Fruit fly (Drosophila melanogaster) whole organism, prepupa: ENCODE measurements around the gene brm.

Source experiments
- Blimp-1 ChIP-seq: fragments of 200-800 bp; sonication (Bioruptor generic); optimal IDR thresholded peaks from 3 replicates; lab custom pipeline; 2017; ENCODE audit warnings: missing biosample characterization, missing genetic modification characterization, mild to moderate bottlenecking, moderate library complexity, missing genetic modification reagents
- CG10669 ChIP-seq: fragments of 200-800 bp; sonication (Bioruptor generic); optimal IDR thresholded peaks from 3 replicates; lab custom pipeline; 2018; ENCODE audit warnings: missing biosample characterization, mild to moderate bottlenecking, missing genetic modification characterization, moderate library complexity
- CG11294 ChIP-seq: fragments of 200-800 bp; sonication (Bioruptor generic); IDR thresholded peaks from 2 replicates; pipeline ENCODE4 v1.3.6; 2022; ENCODE audit warnings: missing biosample characterization, missing genetic modification characterization
- CG11762 ChIP-seq: fragments of 200-800 bp; sonication (Bioruptor generic); optimal IDR thresholded peaks from 3 replicates; lab custom pipeline; 2016; ENCODE audit warnings: missing biosample characterization, missing genetic modification characterization; ENCODE audit not compliant: insufficient read depth
- CG11902 ChIP-seq: fragments of 200-800 bp; sonication (Bioruptor generic); optimal IDR thresholded peaks from 3 replicates; lab custom pipeline; 2016; ENCODE audit warnings: missing biosample characterization, missing genetic modification characterization
- CG1621 ChIP-seq: fragments of 200-800 bp; sonication (Bioruptor generic); optimal IDR thresholded peaks from 3 replicates; lab custom pipeline; 2018; ENCODE audit warnings: missing biosample characterization, mild to moderate bottlenecking, missing genetic modification characterization
- CG32006 ChIP-seq: fragments of 200-800 bp; sonication (Bioruptor generic); optimal IDR thresholded peaks from 3 replicates; lab custom pipeline; 2017; ENCODE audit warnings: missing biosample characterization, mild to moderate bottlenecking, missing genetic modification characterization
- CG34406 ChIP-seq: fragments of 200-800 bp; sonication (Bioruptor generic); optimal IDR thresholded peaks from 3 replicates; lab custom pipeline; 2016; ENCODE audit warnings: missing biosample characterization, missing genetic modification characterization
- CG3919 ChIP-seq: fragments of 200-800 bp; sonication (Bioruptor generic); optimal IDR thresholded peaks from 3 replicates; lab custom pipeline; 2016; ENCODE audit warnings: missing biosample characterization, missing genetic modification characterization
- CG4318 ChIP-seq: fragments of 200-800 bp; sonication (Bioruptor generic); optimal IDR thresholded peaks from 3 replicates; lab custom pipeline; 2017; ENCODE audit warnings: missing biosample characterization, mild to moderate bottlenecking, missing genetic modification characterization
- CG6163 ChIP-seq: fragments of 200-800 bp; sonication (Bioruptor generic); IDR thresholded peaks from 3 replicates; pipeline ENCODE4 v1.3.6; 2022; ENCODE audit warnings: missing biosample characterization, missing genetic modification characterization
- CG6276 ChIP-seq: fragments of 200-800 bp; sonication (Bioruptor generic); optimal IDR thresholded peaks from 2 replicates; lab custom pipeline; 2017; ENCODE audit warnings: missing biosample characterization, mild to moderate bottlenecking, missing genetic modification characterization
- CG6808 ChIP-seq: fragments of 200-800 bp; sonication (Bioruptor generic); optimal IDR thresholded peaks from 3 replicates; lab custom pipeline; 2017; ENCODE audit warnings: missing biosample characterization, missing genetic modification characterization, mild to moderate bottlenecking, moderate library complexity, missing genetic modification reagents
- CG6854 ChIP-seq: fragments of 200-800 bp; sonication (Bioruptor generic); optimal IDR thresholded peaks from 2 replicates; lab custom pipeline; 2017; ENCODE audit warnings: missing biosample characterization, mild to moderate bottlenecking, missing genetic modification characterization
- CG7368 ChIP-seq: fragments of 200-800 bp; sonication (Bioruptor generic); optimal IDR thresholded peaks from 3 replicates; lab custom pipeline; 2016; ENCODE audit warnings: missing biosample characterization, missing genetic modification characterization
- CG8319 ChIP-seq: fragments of 200-800 bp; sonication (Bioruptor generic); optimal IDR thresholded peaks from 3 replicates; lab custom pipeline; 2016; ENCODE audit warnings: missing biosample characterization, missing genetic modification characterization
- CG9139 ChIP-seq: fragments of 200-800 bp; sonication (Bioruptor generic); optimal IDR thresholded peaks from 3 replicates; lab custom pipeline; 2017; ENCODE audit warnings: missing biosample characterization, mild to moderate bottlenecking, missing genetic modification characterization
- Eip75B ChIP-seq: fragments of 200-800 bp; sonication (Bioruptor generic); optimal IDR thresholded peaks from 3 replicates; lab custom pipeline; 2016; ENCODE audit warnings: missing biosample characterization, missing genetic modification characterization
- Eip78C ChIP-seq: fragments of 200-800 bp; sonication (Bioruptor generic); peaks from one replicate; lab custom pipeline; 2016; ENCODE audit warnings: missing biosample characterization, missing genetic modification characterization
- Eip93F ChIP-seq: fragments of 200-800 bp; sonication (Bioruptor generic); optimal IDR thresholded peaks from 2 replicates; lab custom pipeline; 2016; ENCODE audit warnings: missing biosample characterization, mild to moderate bottlenecking, missing genetic modification characterization
- Ets21C ChIP-seq: fragments of 200-800 bp; sonication (Bioruptor generic); optimal IDR thresholded peaks from 3 replicates; lab custom pipeline; 2016; ENCODE audit warnings: missing biosample characterization, missing genetic modification characterization
- Ets96B ChIP-seq: fragments of 200-800 bp; optimal IDR thresholded peaks from 2 replicates; lab custom pipeline; 2019; ENCODE audit warnings: missing biosample characterization, mild to moderate bottlenecking, missing genetic modification characterization, moderate library complexity
- Gug ChIP-seq: fragments of 200-800 bp; sonication (Bioruptor generic); IDR thresholded peaks from 2 replicates; pipeline ENCODE4 v1.3.6; 2022; ENCODE audit warnings: missing biosample characterization, missing genetic modification characterization
- Hr38 ChIP-seq: sonication (Bioruptor generic); optimal IDR thresholded peaks from 2 replicates; lab custom pipeline; 2016; ENCODE audit warnings: missing biosample characterization, missing genetic modification characterization
- Hr39 ChIP-seq: fragments of 200-800 bp; sonication (Bioruptor generic); optimal IDR thresholded peaks from 2 replicates; lab custom pipeline; 2016; ENCODE audit warnings: missing biosample characterization, missing genetic modification characterization
- Hr4 ChIP-seq: fragments of 200-800 bp; sonication (Bioruptor generic); optimal IDR thresholded peaks from 3 replicates; lab custom pipeline; 2016; ENCODE audit warnings: missing biosample characterization, missing genetic modification characterization
- Lpt ChIP-seq: fragments of 200-800 bp; sonication (Bioruptor generic); optimal IDR thresholded peaks from 3 replicates; lab custom pipeline; 2016; ENCODE audit warnings: missing biosample characterization, missing genetic modification characterization
- Met ChIP-seq: fragments of 200-800 bp; sonication (Bioruptor generic); optimal IDR thresholded peaks from 3 replicates; lab custom pipeline; 2016; ENCODE audit warnings: missing biosample characterization, missing genetic modification characterization
- OdsH ChIP-seq: fragments of 200-800 bp; sonication (Bioruptor generic); optimal IDR thresholded peaks from 3 replicates; lab custom pipeline; 2016; ENCODE audit warnings: missing biosample characterization, missing genetic modification characterization
- Smox ChIP-seq: fragments of 200-800 bp; sonication (Bioruptor generic); optimal IDR thresholded peaks from 3 replicates; lab custom pipeline; 2016; ENCODE audit warnings: missing biosample characterization, missing genetic modification characterization
- achi ChIP-seq: fragments of 200-800 bp; sonication (Bioruptor generic); optimal IDR thresholded peaks from 3 replicates; lab custom pipeline; 2016; ENCODE audit warnings: missing biosample characterization, missing genetic modification characterization
- acj6 ChIP-seq: fragments of 200-800 bp; sonication (Bioruptor generic); optimal IDR thresholded peaks from 3 replicates; lab custom pipeline; 2016; ENCODE audit warnings: missing biosample characterization, missing genetic modification characterization
- cyc ChIP-seq: fragments of 200-800 bp; sonication (Bioruptor generic); optimal IDR thresholded peaks from 3 replicates; lab custom pipeline; 2016; ENCODE audit warnings: missing biosample characterization, missing genetic modification characterization
- dsx ChIP-seq: fragments of 200-800 bp; optimal IDR thresholded peaks from 3 replicates; lab custom pipeline; 2019; ENCODE audit warnings: missing biosample characterization, mild to moderate bottlenecking, missing genetic modification characterization, moderate library complexity; ENCODE audit not compliant: poor library complexity, severe bottlenecking
- eg ChIP-seq: fragments of 200-800 bp; sonication (Bioruptor generic); IDR thresholded peaks from 3 replicates; pipeline ENCODE4 v1.3.6; 2022; ENCODE audit warnings: missing biosample characterization, missing genetic modification characterization
- esn ChIP-seq: fragments of 200-800 bp; sonication (Bioruptor generic); optimal IDR thresholded peaks from 2 replicates; lab custom pipeline; 2016; ENCODE audit warnings: missing biosample characterization, mild to moderate bottlenecking, missing genetic modification characterization, moderate library complexity
- fd59A ChIP-seq: fragments of 200-800 bp; sonication (Bioruptor generic); optimal IDR thresholded peaks from 2 replicates; lab custom pipeline; 2017; ENCODE audit warnings: missing biosample characterization, mild to moderate bottlenecking, missing genetic modification characterization, missing genetic modification reagents
- fd85E ChIP-seq: fragments of 200-800 bp; sonication (Bioruptor generic); optimal IDR thresholded peaks from 3 replicates; lab custom pipeline; 2016; ENCODE audit warnings: missing biosample characterization, missing genetic modification characterization
- net ChIP-seq: fragments of 200-800 bp; sonication (Bioruptor generic); optimal IDR thresholded peaks from 3 replicates; lab custom pipeline; 2016; ENCODE audit warnings: missing biosample characterization, missing genetic modification characterization
- pdm3 ChIP-seq: fragments of 200-800 bp; sonication (Bioruptor generic); optimal IDR thresholded peaks from 3 replicates; lab custom pipeline; 2016; ENCODE audit warnings: missing biosample characterization, missing genetic modification characterization
- salr ChIP-seq, 2 experiments: fragments of 200-800 bp; sonication (Bioruptor generic); optimal IDR thresholded peaks; 3 replicates each; lab custom pipeline; 2016 to 2018; ENCODE audit warnings: missing biosample characterization in 2 of 2, missing genetic modification characterization in 2 of 2, mild to moderate bottlenecking in 1 of 2
- spab ChIP-seq: fragments of 200-800 bp; sonication (Bioruptor generic); optimal IDR thresholded peaks from 2 replicates; lab custom pipeline; 2017; ENCODE audit warnings: missing biosample characterization, mild to moderate bottlenecking, missing genetic modification characterization, missing genetic modification reagents
- ss ChIP-seq, 2 experiments: fragments of 200-800 bp; sonication (Bioruptor generic); optimal IDR thresholded peaks; 2 replicates in 1 of 2; 3 replicates in 1 of 2; lab custom pipeline; 2017 to 2018; ENCODE audit warnings: mild to moderate bottlenecking in 2 of 2, missing biosample characterization in 2 of 2, missing genetic modification characterization in 2 of 2, moderate library complexity in 1 of 2
- svp ChIP-seq: fragments of 200-800 bp; sonication (Bioruptor generic); peaks from one replicate; lab custom pipeline; 2016; ENCODE audit warnings: missing biosample characterization, missing genetic modification characterization
- topi ChIP-seq: fragments of 200-800 bp; sonication (Bioruptor generic); optimal IDR thresholded peaks from 3 replicates; lab custom pipeline; 2016; ENCODE audit warnings: missing biosample characterization, missing genetic modification characterization
- vri ChIP-seq: fragments of 200-800 bp; sonication (Bioruptor generic); optimal IDR thresholded peaks from 3 replicates; lab custom pipeline; 2016; ENCODE audit warnings: missing biosample characterization, mild to moderate bottlenecking, missing genetic modification characterization

brm gene

DNA sequence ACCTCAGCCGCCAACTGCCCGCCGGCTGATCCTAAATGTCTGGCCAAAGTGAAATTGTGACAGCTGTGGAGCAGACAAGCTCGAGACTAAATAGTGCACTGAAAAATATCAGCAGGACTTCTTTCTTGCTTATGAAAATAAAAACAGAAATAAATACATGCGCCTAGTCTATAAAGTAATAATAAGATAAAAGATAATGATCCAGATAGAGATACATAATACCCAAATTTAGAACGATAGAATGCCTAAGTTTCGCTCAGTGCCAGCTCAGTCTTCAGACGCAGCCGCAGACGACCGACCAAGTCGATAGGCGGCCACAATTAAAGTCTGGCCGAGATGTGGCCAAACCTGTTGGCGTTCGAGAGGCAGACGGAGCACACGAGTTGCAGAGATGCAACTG lies 41.8 kb downstream of the brm start (continued):
- TF ChIP-seq CG6808 (GFP tag; lab: Kevin White, UChicago) (peak; percentile 69), CG7368 (peak; percentile 85), ss (GFP tag; optimal IDR thresholded peaks at IDR 0.05; lab: Kevin White, UChicago) (peak in 1 of 2 experiments; percentile 82), svp (GFP tag; lab: Kevin White, UChicago) (peak; percentile 97), vri (GFP tag; lab: Kevin White, UChicago) (peak; percentile 75), Ets96B (tag; lab: Kevin White, UChicago) (peak; percentile 80), CG4318 (peak; percentile 94), CG9139 (GFP tag; lab: Kevin White, UChicago) (peak; percentile 79), Hr39 (peak; percentile 91), fd85E (GFP tag; lab: Kevin White, UChicago) (peak; percentile 68), CG8319 (GFP tag; lab: Kevin White, UChicago) (peak; percentile 76), topi (peak; percentile 92), CG11902 (GFP tag; lab: Kevin White, UChicago) (peak; percentile 77), dsx (GFP tag; lab: Kevin White, UChicago) (peak; percentile 81), CG11762 (GFP tag; lab: Kevin White, UChicago) (peak; percentile 86), Eip78C (peak; percentile 98), CG1621 (tag; lab: Kevin White, UChicago) (peak; percentile 74), Ets21C (peak; percentile 77), Hr38 (GFP tag; lab: Kevin White, UChicago) (peak; percentile 31), acj6 (GFP tag; lab: Kevin White, UChicago) (peak; percentile 94), eg (GFP tag; lab: Robert Waterston, UW) (peak; percentile 97), Gug (GFP tag; lab: Robert Waterston, UW) (peak; percentile 93), Eip93F (peak; percentile 57), esn (GFP tag; lab: Kevin White, UChicago) (peak; percentile 93), CG6276 (peak; percentile 87), fd59A (GFP tag; lab: Kevin White, UChicago) (peak; percentile 82), Lpt (GFP tag; lab: Kevin White, UChicago) (peak; percentile 95), CG3919 (GFP tag; lab: Kevin White, UChicago) (peak; percentile 96), Smox (GFP tag; lab: Kevin White, UChicago) (peak; percentile 90), Met (peak; percentile 94), salr (GFP tag; optimal IDR thresholded peaks at IDR 0.05; lab: Kevin White, UChicago) (peak; percentile 59 to 93), pdm3 (GFP tag; lab: Kevin White, UChicago) (peak; percentile 94)

DNA sequence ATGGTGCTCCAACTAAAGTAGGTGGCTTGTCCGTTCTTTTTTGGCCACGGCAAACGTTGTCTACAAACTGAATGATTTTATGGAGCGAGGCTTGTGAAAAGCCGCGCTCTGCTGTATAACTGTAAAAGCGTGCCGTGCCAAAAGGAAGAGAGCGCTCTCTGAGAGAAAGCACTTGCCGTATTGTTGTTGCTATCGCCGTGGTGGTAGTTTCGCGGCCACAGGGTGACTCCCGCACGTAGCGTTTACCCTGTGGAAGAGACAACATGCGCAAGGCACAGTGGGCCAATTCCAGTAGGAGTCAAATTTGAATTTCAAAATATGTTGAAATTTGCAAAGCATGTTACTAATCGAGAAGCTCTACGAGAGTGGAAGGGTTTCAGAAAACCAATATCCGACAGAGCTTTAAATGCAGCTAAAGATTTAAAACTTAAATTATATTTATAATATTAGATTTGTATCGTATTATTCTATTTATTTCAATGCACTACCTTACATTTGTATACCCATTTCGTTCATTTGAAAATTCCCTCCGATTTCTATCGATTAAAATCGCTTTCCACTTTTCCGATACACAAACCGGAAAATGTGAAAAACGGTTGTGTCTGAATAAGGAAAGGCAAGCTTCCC lies 57.7 kb downstream of the brm start, which contains the start of gene sff:
Gene sff, minus strand, starts transcription at position 51 of the 627 bp plus-strand sequence.
- TF ChIP-seq CG6854 (GFP tag; lab: Kevin White, UChicago) = no peak
- TF ChIP-seq fd59A (GFP tag; lab: Kevin White, UChicago) = no peak
- TF ChIP-seq spab = peak; percentile 19
- peak; percentile 25 for TF ChIP-seq Smox (GFP tag; lab: Kevin White, UChicago)
- TF ChIP-seq Gug (GFP tag; lab: Robert Waterston, UW) = peak; percentile 62
- TF ChIP-seq Met = peak; percentile 30
- peak; percentile 58 for TF ChIP-seq CG34406 (GFP tag; lab: Kevin White, UChicago)
- TF ChIP-seq CG32006 (GFP tag; lab: Kevin White, UChicago) = peak; percentile 80
- TF ChIP-seq CG6276 = peak; percentile 65
- TF ChIP-seq CG8319 (GFP tag; lab: Kevin White, UChicago) = no peak
- TF ChIP-seq CG6163 (GFP tag; lab: Robert Waterston, UW) = peak; percentile 68
- TF ChIP-seq CG10669 (GFP tag; lab: Kevin White, UChicago) = peak; percentile 52
- TF ChIP-seq CG11902 (GFP tag; lab: Kevin White, UChicago) = no peak
- peak; percentile 78 for TF ChIP-seq Hr4 (GFP tag; lab: Kevin White, UChicago)
- peak; percentile 65 for TF ChIP-seq CG4318
- peak; percentile 61 for TF ChIP-seq OdsH (GFP tag; lab: Kevin White, UChicago)
- TF ChIP-seq CG9139 (GFP tag; lab: Kevin White, UChicago) = peak; percentile 21
- TF ChIP-seq Blimp-1 (GFP tag; lab: Kevin White, UChicago) = no peak
- peak; percentile 25 for TF ChIP-seq CG6808 (GFP tag; lab: Kevin White, UChicago)
- no peak for TF ChIP-seq Eip75B (GFP tag; lab: Kevin White, UChicago)
- TF ChIP-seq ss (GFP tag; optimal IDR thresholded peaks at IDR 0.05; lab: Kevin White, UChicago) = peak; percentile 14 to 47
- TF ChIP-seq achi = peak; percentile 59
- peak; percentile 55 for TF ChIP-seq CG11294 (GFP tag; lab: Robert Waterston, UW)
- peak; percentile 35 for TF ChIP-seq Lpt (GFP tag; lab: Kevin White, UChicago)
- TF ChIP-seq Hr39 = peak; percentile 11
- peak; percentile 45 for TF ChIP-seq CG3919 (GFP tag; lab: Kevin White, UChicago)
- TF ChIP-seq cyc (GFP tag; lab: Kevin White, UChicago) = no peak
- peak; percentile 37 for TF ChIP-seq pdm3 (GFP tag; lab: Kevin White, UChicago)
- TF ChIP-seq salr (GFP tag; optimal IDR thresholded peaks at IDR 0.05; lab: Kevin White, UChicago) = peak; percentile 35 to 45
- TF ChIP-seq esn (GFP tag; lab: Kevin White, UChicago) = peak; percentile 13
- TF ChIP-seq CG7368 = peak; percentile 53
- peak; percentile 50 for TF ChIP-seq acj6 (GFP tag; lab: Kevin White, UChicago)
- TF ChIP-seq net (GFP tag; lab: Kevin White, UChicago) = peak; percentile 57
- TF ChIP-seq svp (GFP tag; lab: Kevin White, UChicago) = no peak
